Fruit fly (Drosophila melanogaster) whole organism, pupa: Measurements from ENCODE around the gene Bro.

Experiments
- CG10348 ChIP-seq: fragments of 200-800 bp; sonication (Bioruptor generic); IDR thresholded peaks from 2 replicates; pipeline ENCODE4 v1.3.6; 2022; ENCODE audit warnings: missing biosample characterization, missing genetic modification characterization
- CG12605 ChIP-seq: fragments of 200-800 bp; sonication (Bioruptor generic); IDR thresholded peaks from 2 replicates; pipeline ENCODE4 v1.3.6; 2022; ENCODE audit warnings: missing biosample characterization, missing genetic modification characterization
- CG13204 ChIP-seq: fragments of 200-800 bp; sonication (Bioruptor generic); optimal IDR thresholded peaks from 2 replicates; lab custom pipeline; 2018; ENCODE audit warnings: missing biosample characterization, mild to moderate bottlenecking, missing genetic modification characterization, moderate library complexity
- CG14655 ChIP-seq: fragments of 200-800 bp; sonication (Bioruptor generic); optimal IDR thresholded peaks from 3 replicates; lab custom pipeline; 2017; ENCODE audit warnings: mild to moderate bottlenecking, missing biosample characterization, missing genetic modification reagents, missing genetic modification characterization
- CG15710 ChIP-seq: fragments of 200-800 bp; sonication (Bioruptor generic); optimal IDR thresholded peaks from 2 replicates; lab custom pipeline; 2018; ENCODE audit warnings: missing biosample characterization, mild to moderate bottlenecking, missing genetic modification characterization, moderate library complexity
- CG17806 ChIP-seq: fragments of 200-800 bp; sonication (Bioruptor generic); optimal IDR thresholded peaks from 2 replicates; lab custom pipeline; 2018; ENCODE audit warnings: missing biosample characterization, mild to moderate bottlenecking, missing genetic modification characterization, moderate library complexity
- CG32121 ChIP-seq: fragments of 200-800 bp; sonication (Bioruptor generic); IDR thresholded peaks from 2 replicates; pipeline ENCODE4 v1.3.6; 2022; ENCODE audit warnings: missing biosample characterization, missing genetic modification characterization
- CG34367 ChIP-seq: fragments of 200-800 bp; sonication (Bioruptor generic); optimal IDR thresholded peaks from 2 replicates; lab custom pipeline; 2018; ENCODE audit warnings: missing biosample characterization, mild to moderate bottlenecking, missing genetic modification characterization
- CG4496 ChIP-seq: fragments of 200-800 bp; sonication (Bioruptor generic); IDR thresholded peaks from 3 replicates; pipeline ENCODE4 v1.3.6; 2022; ENCODE audit warnings: missing biosample characterization, missing genetic modification characterization
- CG8159 ChIP-seq: fragments of 200-800 bp; sonication (Bioruptor generic); optimal IDR thresholded peaks from 3 replicates; lab custom pipeline; 2018; ENCODE audit warnings: missing biosample characterization, mild to moderate bottlenecking, missing genetic modification characterization, moderate library complexity
- CG8301 ChIP-seq: fragments of 200-800 bp; sonication (Bioruptor generic); optimal IDR thresholded peaks from 2 replicates; lab custom pipeline; 2018; ENCODE audit warnings: missing biosample characterization, mild to moderate bottlenecking, missing genetic modification characterization
- CG9948 ChIP-seq: fragments of 200-800 bp; sonication (Bioruptor generic); optimal IDR thresholded peaks from 2 replicates; lab custom pipeline; 2018; ENCODE audit warnings: missing biosample characterization, mild to moderate bottlenecking, missing genetic modification characterization, moderate library complexity
- D1 ChIP-seq: fragments of 200-800 bp; sonication (Bioruptor generic); optimal IDR thresholded peaks from 2 replicates; lab custom pipeline; 2018; ENCODE audit warnings: missing biosample characterization, mild to moderate bottlenecking, missing genetic modification characterization, moderate library complexity
- EcR ChIP-seq: fragments of 200-800 bp; sonication (Bioruptor generic); optimal IDR thresholded peaks from 3 replicates; lab custom pipeline; 2019; ENCODE audit warnings: missing biosample characterization, missing genetic modification characterization, mild to moderate bottlenecking, moderate library complexity, missing genetic modification reagents
- Ets98B ChIP-seq: fragments of 200-800 bp; sonication (Bioruptor generic); IDR thresholded peaks from 2 replicates; pipeline ENCODE4 v1.3.6; 2022; ENCODE audit warnings: missing biosample characterization, missing genetic modification characterization
- Pif1A ChIP-seq: fragments of 200-800 bp; sonication (Bioruptor generic); optimal IDR thresholded peaks from 3 replicates; lab custom pipeline; 2016; ENCODE audit warnings: missing biosample characterization, missing genetic modification characterization
- Pif1B ChIP-seq: fragments of 200-800 bp; sonication (Bioruptor generic); optimal IDR thresholded peaks from 3 replicates; lab custom pipeline; 2016; ENCODE audit warnings: missing biosample characterization, missing genetic modification characterization
- Snoo ChIP-seq: fragments of 200-800 bp; sonication (Bioruptor generic); optimal IDR thresholded peaks from 3 replicates; lab custom pipeline; 2017; ENCODE audit warnings: missing biosample characterization, mild to moderate bottlenecking, missing genetic modification characterization, inconsistent platforms
- fd96Ca ChIP-seq: fragments of 200-800 bp; sonication (Bioruptor generic); IDR thresholded peaks from 3 replicates; pipeline ENCODE4 v1.3.6; 2022; ENCODE audit warnings: missing biosample characterization, missing genetic modification characterization
- gl ChIP-seq: fragments of 200-800 bp; sonication (Bioruptor generic); optimal IDR thresholded peaks from 2 replicates; lab custom pipeline; 2018; ENCODE audit warnings: missing biosample characterization, mild to moderate bottlenecking, missing genetic modification characterization
- rn ChIP-seq: fragments of 200-800 bp; sonication (Bioruptor generic); IDR thresholded peaks from 2 replicates; pipeline ENCODE4 v1.3.6; 2022; ENCODE audit warnings: missing biosample characterization, missing genetic modification characterization

Bro gene

DNA sequence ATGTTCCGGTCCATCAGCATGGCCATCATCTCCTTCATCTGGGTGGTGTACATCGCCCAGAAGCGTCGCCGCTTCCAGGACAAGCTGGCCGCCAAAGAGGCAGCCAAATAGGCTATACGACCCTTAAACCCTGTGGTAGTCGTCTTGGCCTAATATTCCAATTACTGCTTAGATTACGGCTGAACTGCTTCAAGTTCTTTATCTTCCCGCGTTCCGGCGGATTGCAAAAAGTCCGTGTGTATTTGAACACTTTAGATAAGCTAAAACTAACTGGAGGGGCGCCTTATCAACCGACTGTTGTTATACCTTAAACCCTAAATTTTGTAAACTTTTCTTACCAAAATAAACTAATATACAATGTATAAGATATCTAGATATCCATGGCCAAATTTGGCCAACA, 6.1 kb downstream of the Bro start:
- TF ChIP-seq D1 (tag; lab: Kevin White, UChicago) = no peak
- TF ChIP-seq CG8159 (tag; lab: Kevin White, UChicago) = no peak
- no peak for TF ChIP-seq CG15710 (tag; lab: Kevin White, UChicago)
- no peak for TF ChIP-seq CG12605 (GFP tag; lab: Robert Waterston, UW)
- no peak for TF ChIP-seq rn (GFP tag; lab: Robert Waterston, UW)
- no peak for TF ChIP-seq CG8301 (tag; lab: Kevin White, UChicago)
- TF ChIP-seq CG17806 (tag; lab: Kevin White, UChicago) = no peak
- TF ChIP-seq fd96Ca (GFP tag; lab: Robert Waterston, UW) = no peak
- no peak for TF ChIP-seq Snoo (tag; lab: Kevin White, UChicago)
- no peak for TF ChIP-seq Pif1B
- no peak for TF ChIP-seq CG14655
- TF ChIP-seq Ets98B = no peak
- no peak for TF ChIP-seq gl
- no peak for TF ChIP-seq CG10348 (GFP tag; lab: Robert Waterston, UW)
- TF ChIP-seq CG13204 (GFP tag; lab: Kevin White, UChicago) = no peak
- no peak for TF ChIP-seq CG4496 (GFP tag; lab: Robert Waterston, UW)
- no peak for TF ChIP-seq CG34367 (tag; lab: Kevin White, UChicago)
- TF ChIP-seq EcR (GFP tag; lab: Kevin White, UChicago) = no peak

- TF ChIP-seq D1 (tag; lab: Kevin White, UChicago) (no peak), CG13204 (GFP tag; lab: Kevin White, UChicago) (peak; percentile 28)
Measured at dm6 chr3L:1661738-1662370, 14.2 kb downstream of the Bro start.

dm6 chr3L:1663531-1663930, 15.9 kb downstream of the Bro start:
- TF ChIP-seq CG9948 (tag; lab: Kevin White, UChicago) (no peak), fd96Ca (GFP tag; lab: Robert Waterston, UW) (no peak), EcR (GFP tag; lab: Kevin White, UChicago) (no peak), CG34367 (tag; lab: Kevin White, UChicago) (no peak), CG4496 (GFP tag; lab: Robert Waterston, UW) (no peak), Pif1A (GFP tag; lab: Kevin White, UChicago) (no peak), gl (no peak), Pif1B (no peak), CG13204 (GFP tag; lab: Kevin White, UChicago) (no peak), CG15710 (tag; lab: Kevin White, UChicago) (no peak), CG12605 (GFP tag; lab: Robert Waterston, UW) (no peak), D1 (tag; lab: Kevin White, UChicago) (no peak), rn (GFP tag; lab: Robert Waterston, UW) (no peak)
- TF ChIP-seq, all 21 proteins: peak for 0

dm6 chr3L:1664205-1664604, 16.5 kb downstream of the Bro start:
- TF ChIP-seq fd96Ca (GFP tag; lab: Robert Waterston, UW) = 0 out of 3 replicates have a peak, but pooled peaks have one; percentile 17
- no peak for TF ChIP-seq CG13204 (GFP tag; lab: Kevin White, UChicago)

DNA sequence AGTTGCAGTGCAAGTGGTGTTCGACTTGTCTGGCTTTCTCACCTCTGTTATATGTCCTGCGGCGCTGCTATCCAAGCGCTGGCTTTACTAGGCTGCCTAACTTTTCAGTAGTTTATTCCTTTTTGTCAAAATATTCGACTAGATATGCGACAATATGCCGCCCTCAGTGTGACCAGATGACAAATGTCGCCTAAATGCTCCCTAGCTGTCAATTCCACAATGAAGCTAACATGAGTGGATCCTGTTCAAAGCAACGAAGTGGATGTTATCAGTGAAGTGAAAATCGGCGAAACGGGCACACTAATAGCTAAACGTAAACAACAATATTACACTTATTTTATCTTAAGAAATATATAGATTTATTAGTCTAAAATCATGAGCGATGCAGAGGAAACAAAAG, 17.2 kb downstream of the Bro start, which contains the start of the genes Srrm234 and CG7974:
Srrm234 (minus strand) TSS at position 189 of the 400 bp plus-strand sequence.
CG7974 (plus strand) TSS at position 263 of the 400 bp plus-strand sequence.
- no peak for TF ChIP-seq rn (GFP tag; lab: Robert Waterston, UW)
- no peak for TF ChIP-seq CG4496 (GFP tag; lab: Robert Waterston, UW)
- TF ChIP-seq Snoo (tag; lab: Kevin White, UChicago) = no peak
- no peak for TF ChIP-seq CG10348 (GFP tag; lab: Robert Waterston, UW)
- no peak for TF ChIP-seq CG34367 (tag; lab: Kevin White, UChicago)
- TF ChIP-seq CG13204 (GFP tag; lab: Kevin White, UChicago) = no peak
- no peak for TF ChIP-seq CG8159 (tag; lab: Kevin White, UChicago)
- TF ChIP-seq gl = no peak
- no peak for TF ChIP-seq CG12605 (GFP tag; lab: Robert Waterston, UW)
- TF ChIP-seq fd96Ca (GFP tag; lab: Robert Waterston, UW) = no peak
- TF ChIP-seq Pif1A (GFP tag; lab: Kevin White, UChicago) = no peak
- no peak for TF ChIP-seq CG15710 (tag; lab: Kevin White, UChicago)
- no peak for TF ChIP-seq CG8301 (tag; lab: Kevin White, UChicago)
- no peak for TF ChIP-seq CG32121
- TF ChIP-seq CG17806 (tag; lab: Kevin White, UChicago) = no peak
- no peak for TF ChIP-seq CG9948 (tag; lab: Kevin White, UChicago)
- TF ChIP-seq, all 21 proteins: peak for 0

dm6 chr3L:1665544-1665943, 17.9 kb downstream of the Bro start:
- no peak for TF ChIP-seq CG17806 (tag; lab: Kevin White, UChicago)
- no peak for TF ChIP-seq CG15710 (tag; lab: Kevin White, UChicago)
- TF ChIP-seq CG12605 (GFP tag; lab: Robert Waterston, UW) = no peak
- no peak for TF ChIP-seq D1 (tag; lab: Kevin White, UChicago)
- no peak for TF ChIP-seq gl
- TF ChIP-seq CG8301 (tag; lab: Kevin White, UChicago) = no peak
- no peak for TF ChIP-seq CG32121
- TF ChIP-seq CG13204 (GFP tag; lab: Kevin White, UChicago) = no peak
- no peak for TF ChIP-seq CG10348 (GFP tag; lab: Robert Waterston, UW)
- TF ChIP-seq CG8159 (tag; lab: Kevin White, UChicago) = no peak
- TF ChIP-seq CG14655 = no peak
- TF ChIP-seq Ets98B = no peak
- TF ChIP-seq, all 21 proteins: peak for 0
